Worm (Caenorhabditis elegans): Measurements from ENCODE around the gene F15E6.3.

- TF ChIP-seq fkh-10 (GFP tag; optimal IDR thresholded peaks at IDR 0.05): no peak
- TF ChIP-seq ceh-19 (GFP tag; optimal IDR thresholded peaks at IDR 0.05): no peak
- TF ChIP-seq pha-4 (tag; optimal IDR thresholded peaks at IDR 0.05): no peak
- TF ChIP-seq elt-4 (tag; optimal IDR thresholded peaks at IDR 0.05): no peak
- no peak for TF ChIP-seq ama-1 (optimal IDR thresholded peaks at IDR 0.05)
- no peak for TF ChIP-seq eyg-1 (tag; optimal IDR thresholded peaks at IDR 0.05)
Measured at ce11 chrIV:4298983-4299382, 4.3 kb downstream of the F15E6.3 start, which contains the start of gene F15E6.9.
